Worm (Caenorhabditis elegans): ENCODE measurements around the gene ech-4.

The ech-4 gene

DNA sequence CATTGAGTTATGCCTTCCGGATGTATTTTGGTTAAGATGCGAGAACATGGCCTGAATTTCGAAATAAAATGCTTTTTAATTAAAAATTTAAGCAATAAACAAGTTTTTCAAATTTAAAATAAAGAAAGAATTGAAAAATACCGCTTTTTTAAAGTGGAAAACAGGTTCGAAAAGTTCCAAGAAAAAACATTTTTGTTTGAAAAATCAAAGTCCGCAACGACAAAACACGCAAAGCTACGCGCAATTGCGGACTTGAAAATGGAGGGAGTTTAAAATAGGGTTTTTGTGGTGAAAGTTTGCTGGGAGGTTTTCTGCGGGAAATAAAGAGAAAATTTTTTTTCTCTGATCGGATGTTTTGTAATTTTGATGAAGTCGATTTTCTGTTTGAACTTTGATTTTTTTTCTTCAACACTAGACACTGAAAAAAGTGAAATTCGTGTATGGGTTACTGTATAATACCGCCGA, 22.4 kb upstream of the ech-4 start, which contains the start of gene npp-19 (continued):
- no peak for TF ChIP-seq cebp-2 (GFP tag; IDR thresholded peaks at IDR 0.05)
- peak; percentile 99 for TF ChIP-seq lin-54 (GFP tag; optimal IDR thresholded peaks at IDR 0.05)
- TF ChIP-seq B0336.3 (GFP tag; IDR thresholded peaks at IDR 0.05): no peak
- TF ChIP-seq repo-1 (tag; optimal IDR thresholded peaks at IDR 0.05): no peak
- no peak for TF ChIP-seq lin-26 (GFP tag; IDR thresholded peaks at IDR 0.05)
- no peak for TF ChIP-seq ztf-3 (GFP tag; optimal IDR thresholded peaks at IDR 0.05)
- no peak for TF ChIP-seq C06A6.2 (GFP tag; conservative IDR thresholded peaks at IDR 0.05)
- no peak for TF ChIP-seq attf-6 (GFP tag; IDR thresholded peaks at IDR 0.05)
- TF ChIP-seq xnd-1 (tag; optimal IDR thresholded peaks at IDR 0.05): no peak
- no peak for TF ChIP-seq sdz-38 (tag; optimal IDR thresholded peaks at IDR 0.05)
- TF ChIP-seq snpc-3.4 (tag; optimal IDR thresholded peaks at IDR 0.05): no peak
- TF ChIP-seq atf-7 (tag; optimal IDR thresholded peaks at IDR 0.05): no peak
- no peak for TF ChIP-seq ztf-22 (GFP tag; optimal IDR thresholded peaks at IDR 0.05)
- no peak for TF ChIP-seq him-1 (tag; optimal IDR thresholded peaks at IDR 0.05)
- TF ChIP-seq sea-2 (GFP tag; IDR thresholded peaks at IDR 0.05): no peak
- TF ChIP-seq dpff-1 (tag; optimal IDR thresholded peaks at IDR 0.05): no peak
- TF ChIP-seq hmg-1.2 (GFP tag; IDR thresholded peaks at IDR 0.05): peak; percentile 14; the same call in 1 of the 2 replicates
- TF ChIP-seq F52B5.7 (tag; optimal IDR thresholded peaks at IDR 0.05): no peak
- no peak for TF ChIP-seq nhr-179 (tag; optimal IDR thresholded peaks at IDR 0.05)
- TF ChIP-seq pbrm-1 (GFP tag; IDR thresholded peaks at IDR 0.05): no peak
- no peak for TF ChIP-seq zim-3 (tag; optimal IDR thresholded peaks at IDR 0.05)
- TF ChIP-seq lsy-27 (tag; optimal IDR thresholded peaks at IDR 0.05; ENCODE audit: borderline replicate concordance, insufficient read depth): no peak
- peak; percentile 33 to 97 (median 56) for TF ChIP-seq lin-35 (GFP tag; optimal IDR thresholded peaks at IDR 0.05)
- TF ChIP-seq hlh-12 (tag; optimal IDR thresholded peaks at IDR 0.05): no peak
- no peak for TF ChIP-seq chd-7 (tag; optimal IDR thresholded peaks at IDR 0.05)
- no peak for TF ChIP-seq rcor-1 (GFP tag; IDR thresholded peaks at IDR 0.05)
- no peak for TF ChIP-seq nfya-1 (tag; optimal IDR thresholded peaks at IDR 0.05; ENCODE audit: borderline replicate concordance, insufficient read depth)
- peak; percentile 52 for TF ChIP-seq F23B12.7 (tag; optimal IDR thresholded peaks at IDR 0.05; ENCODE audit: insufficient read depth)
- no peak for TF ChIP-seq ceh-100 (GFP tag; IDR thresholded peaks at IDR 0.05)
- no peak for TF ChIP-seq egl-44 (GFP tag; IDR thresholded peaks at IDR 0.05)
- TF ChIP-seq rpc-1 (optimal IDR thresholded peaks at IDR 0.05): no peak
- TF ChIP-seq rpc-1 (tag; optimal IDR thresholded peaks at IDR 0.05): no peak
- TF ChIP-seq F39B2.1 (GFP tag; IDR thresholded peaks at IDR 0.05): no peak
- TF ChIP-seq ets-4 (GFP tag; optimal IDR thresholded peaks at IDR 0.05): no peak
- no peak for TF ChIP-seq athp-1 (tag; optimal IDR thresholded peaks at IDR 0.05)
- TF ChIP-seq ceh-79 (tag; optimal IDR thresholded peaks at IDR 0.05): no peak
- no peak for TF ChIP-seq F37B4.10 (GFP tag; IDR thresholded peaks at IDR 0.05)
- TF ChIP-seq bed-2 (GFP tag; IDR thresholded peaks at IDR 0.05): no peak
- no peak for TF ChIP-seq hmg-20 (GFP tag; IDR thresholded peaks at IDR 0.05)
- TF ChIP-seq B0035.1 (tag; optimal IDR thresholded peaks at IDR 0.05): no peak
- no peak for TF ChIP-seq F57C9.4 (tag; optimal IDR thresholded peaks at IDR 0.05)
- TF ChIP-seq madf-8 (GFP tag; conservative IDR thresholded peaks at IDR 0.05): no peak
- TF ChIP-seq Y56A3A.18 (GFP tag; IDR thresholded peaks at IDR 0.05): no peak
- TF ChIP-seq pha-4 (tag; optimal IDR thresholded peaks at IDR 0.05): peak; percentile 1
- no peak for TF ChIP-seq aptf-2 (GFP tag; conservative IDR thresholded peaks at IDR 0.05)
- no peak for TF ChIP-seq egrh-3 (GFP tag; IDR thresholded peaks at IDR 0.05)
- no peak for TF ChIP-seq unc-62 (GFP tag; optimal IDR thresholded peaks at IDR 0.05)
- TF ChIP-seq tbx-9 (tag; optimal IDR thresholded peaks at IDR 0.05; ENCODE audit: borderline replicate concordance): no peak
- TF ChIP-seq egl-18 (GFP tag; IDR thresholded peaks at IDR 0.05): no peak
- no peak for TF ChIP-seq Y95B8A.8 (GFP tag; IDR thresholded peaks at IDR 0.05)
